Worm (Caenorhabditis elegans): ENCODE measurements around the gene F10C1.3.

Gene F10C1.3

DNA sequence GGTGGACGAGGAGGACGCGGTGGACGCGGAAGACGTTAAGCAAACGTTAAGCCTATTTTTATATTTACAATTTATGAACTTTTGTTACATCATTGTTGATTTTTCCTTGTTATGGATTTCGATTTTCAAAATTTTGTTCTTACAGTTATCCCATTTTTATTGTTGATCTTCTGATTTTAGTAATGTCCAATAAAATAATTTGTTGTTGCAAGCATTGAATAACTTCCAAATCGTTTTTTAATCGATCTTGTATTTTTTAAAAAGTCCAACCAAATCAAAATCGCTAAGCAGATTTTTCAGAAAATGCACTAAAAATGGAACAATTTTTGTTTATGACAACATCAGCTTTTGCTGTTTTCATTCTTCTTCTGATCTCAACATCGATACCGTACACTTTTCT is 39.7 kb downstream of the F10C1.3 start, which contains the start of gene zipt-3:
zipt-3 (plus strand) TSS at position 301 of the 400 bp plus-strand sequence.
- TF ChIP-seq nhr-237 (tag; optimal IDR thresholded peaks at IDR 0.05) (no peak), lsy-2 (tag; optimal IDR thresholded peaks at IDR 0.05) (no peak), blmp-1 (tag; optimal IDR thresholded peaks at IDR 0.05) (no peak), snpc-4 (tag; optimal IDR thresholded peaks at IDR 0.05) (no peak), unc-39 (tag; optimal IDR thresholded peaks at IDR 0.05) (no peak), lin-32 (GFP tag; optimal IDR thresholded peaks at IDR 0.05) (no peak), drap-1 (GFP tag; optimal IDR thresholded peaks at IDR 0.05) (no peak), unc-120 (tag; optimal IDR thresholded peaks at IDR 0.05; ENCODE audit: poor library complexity, severe bottlenecking) (no peak), unc-62 (GFP tag; optimal IDR thresholded peaks at IDR 0.05) (no peak), sptf-1 (tag; optimal IDR thresholded peaks at IDR 0.05) (no peak), sem-2 (GFP tag; optimal IDR thresholded peaks at IDR 0.05) (no peak), mab-5 (tag; optimal IDR thresholded peaks at IDR 0.05) (no peak), ceh-43 (GFP tag; optimal IDR thresholded peaks at IDR 0.05) (no peak), lin-13 (tag; optimal IDR thresholded peaks at IDR 0.05) (no peak), nhr-76 (tag; optimal IDR thresholded peaks at IDR 0.05) (no peak), elt-1 (tag; optimal IDR thresholded peaks at IDR 0.05; ENCODE audit: borderline replicate concordance, insufficient read depth) (no peak), pha-4 (tag; optimal IDR thresholded peaks at IDR 0.05) (no peak), nhr-2 (tag; optimal IDR thresholded peaks at IDR 0.05) (no peak), ceh-83 (GFP tag; optimal IDR thresholded peaks at IDR 0.05) (no peak)

DNA sequence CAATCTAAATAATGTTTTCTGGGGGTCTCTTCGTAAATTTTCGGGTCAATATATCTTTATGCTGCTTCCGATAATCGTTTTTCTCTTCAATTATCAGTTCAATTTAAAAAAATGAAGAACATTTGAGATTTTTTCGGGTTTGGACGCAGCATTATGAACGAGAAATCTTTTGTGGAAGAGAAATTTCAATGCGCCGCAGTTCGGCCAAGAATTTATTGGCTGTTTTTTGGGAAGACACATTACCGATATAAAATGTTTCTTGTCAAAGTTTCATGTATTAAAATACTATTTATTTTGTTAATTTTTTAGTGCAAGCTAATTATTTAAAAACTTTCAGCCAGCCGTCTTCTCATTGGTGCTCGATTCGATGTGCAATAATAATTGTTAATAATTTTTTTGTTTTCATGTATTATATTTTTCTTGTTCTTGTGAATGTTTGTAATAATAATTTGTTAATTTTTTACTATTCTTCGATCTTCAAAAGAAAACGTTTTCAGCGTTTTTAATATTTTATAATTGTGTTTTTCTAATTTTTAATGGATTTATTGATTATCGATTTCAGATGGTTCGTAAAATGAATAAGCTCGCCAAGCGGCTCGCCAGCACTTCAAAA is 41.7 kb downstream of the F10C1.3 start, which contains the start of the genes C18A3.10 and C18A3.3:
C18A3.10 (minus strand) TSS at position 101 of the 613 bp plus-strand sequence.
C18A3.3 (plus strand) TSS at position 563 of the 613 bp plus-strand sequence.
- TF ChIP-seq hlh-1 (tag; optimal IDR thresholded peaks at IDR 0.05) (no peak), nhr-76 (tag; optimal IDR thresholded peaks at IDR 0.05) (no peak), lsy-2 (tag; optimal IDR thresholded peaks at IDR 0.05) (no peak), bed-3 (GFP tag; optimal IDR thresholded peaks at IDR 0.05) (no peak), ham-2 (GFP tag; optimal IDR thresholded peaks at IDR 0.05) (no peak), drap-1 (GFP tag; optimal IDR thresholded peaks at IDR 0.05) (no peak), lin-32 (GFP tag; optimal IDR thresholded peaks at IDR 0.05) (no peak), pha-4 (tag; optimal IDR thresholded peaks at IDR 0.05) (no peak), ceh-83 (GFP tag; optimal IDR thresholded peaks at IDR 0.05) (no peak), sem-2 (GFP tag; optimal IDR thresholded peaks at IDR 0.05) (no peak), ztf-11 (tag; optimal IDR thresholded peaks at IDR 0.05) (no peak), mab-5 (tag; optimal IDR thresholded peaks at IDR 0.05) (no peak), unc-120 (tag; optimal IDR thresholded peaks at IDR 0.05; ENCODE audit: poor library complexity, severe bottlenecking) (no peak), mep-1 (tag; optimal IDR thresholded peaks at IDR 0.05) (no peak), cnd-1 (tag; optimal IDR thresholded peaks at IDR 0.05) (no peak), ces-1 (GFP tag; optimal IDR thresholded peaks at IDR 0.05) (no peak)

DNA sequence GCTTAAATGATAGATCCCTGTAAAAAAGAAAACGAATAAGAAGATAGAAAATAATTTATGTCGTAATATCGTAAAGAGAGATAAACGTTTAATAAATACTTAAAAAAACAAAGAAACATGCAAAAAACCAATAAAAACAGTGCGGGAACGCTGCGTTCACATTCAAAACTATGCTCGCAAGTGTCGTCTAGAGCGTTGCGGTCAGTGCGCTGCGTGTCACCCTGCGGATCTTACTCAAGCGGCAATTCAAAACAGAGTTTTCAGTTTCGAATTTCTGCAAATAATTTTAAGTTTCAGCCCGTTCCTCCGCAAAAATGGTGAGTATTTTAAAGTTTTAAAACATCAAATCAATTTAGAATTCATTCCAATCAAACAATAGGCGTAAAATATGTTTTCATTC is 42.7 kb downstream of the F10C1.3 start, which contains the start of the genes tiar-1 and lelo-4:
tiar-1 (minus strand) TSS at position 17 of the 400 bp plus-strand sequence.
lelo-4 (plus strand) TSS at position 118 of the 400 bp plus-strand sequence.
- no peak for TF ChIP-seq ceh-83 (GFP tag; optimal IDR thresholded peaks at IDR 0.05)
- no peak for TF ChIP-seq lin-32 (GFP tag; optimal IDR thresholded peaks at IDR 0.05)
- TF ChIP-seq elt-3 (tag; optimal IDR thresholded peaks at IDR 0.05), result no peak
- peak; percentile 57 for TF ChIP-seq mls-2 (tag; optimal IDR thresholded peaks at IDR 0.05)
- no peak for TF ChIP-seq unc-39 (tag; optimal IDR thresholded peaks at IDR 0.05)
- peak; percentile 35 for TF ChIP-seq sptf-1 (tag; optimal IDR thresholded peaks at IDR 0.05)
- peak; percentile 47 for TF ChIP-seq ceh-39 (tag; optimal IDR thresholded peaks at IDR 0.05)
- peak; percentile 7 for TF ChIP-seq M03D4.4 (tag; optimal IDR thresholded peaks at IDR 0.05)
- TF ChIP-seq zip-8 (tag; optimal IDR thresholded peaks at IDR 0.05), result no peak
- no peak for TF ChIP-seq nhr-28 (tag; optimal IDR thresholded peaks at IDR 0.05)
- no peak for TF ChIP-seq elt-1 (tag; optimal IDR thresholded peaks at IDR 0.05; ENCODE audit: borderline replicate concordance, insufficient read depth)
- TF ChIP-seq mab-5 (tag; optimal IDR thresholded peaks at IDR 0.05), result no peak
- no peak for TF ChIP-seq nhr-76 (tag; optimal IDR thresholded peaks at IDR 0.05)
- no peak for TF ChIP-seq flh-1 (GFP tag; optimal IDR thresholded peaks at IDR 0.05)
- peak; percentile 49 for TF ChIP-seq nhr-237 (tag; optimal IDR thresholded peaks at IDR 0.05)
- no peak for TF ChIP-seq unc-62 (GFP tag; optimal IDR thresholded peaks at IDR 0.05)
- no peak for TF ChIP-seq blmp-1 (tag; optimal IDR thresholded peaks at IDR 0.05)
- no peak for TF ChIP-seq ceh-43 (GFP tag; optimal IDR thresholded peaks at IDR 0.05)
- TF ChIP-seq mep-1 (tag; optimal IDR thresholded peaks at IDR 0.05), result peak; percentile 77
- TF ChIP-seq nhr-12 (tag; optimal IDR thresholded peaks at IDR 0.05), result no peak
- TF ChIP-seq pha-4 (tag; optimal IDR thresholded peaks at IDR 0.05), result peak; percentile 45
- TF ChIP-seq hlh-1 (tag; optimal IDR thresholded peaks at IDR 0.05), result peak; percentile 46
- no peak for TF ChIP-seq ces-1 (GFP tag; optimal IDR thresholded peaks at IDR 0.05)
- TF ChIP-seq tbx-8 (GFP tag; optimal IDR thresholded peaks at IDR 0.05), result no peak
- TF ChIP-seq unc-120 (tag; optimal IDR thresholded peaks at IDR 0.05; ENCODE audit: poor library complexity, severe bottlenecking), result no peak
- TF ChIP-seq lsy-2 (tag; optimal IDR thresholded peaks at IDR 0.05), result peak; percentile 74
- TF ChIP-seq drap-1 (GFP tag; optimal IDR thresholded peaks at IDR 0.05), result no peak
- no peak for TF ChIP-seq ztf-11 (tag; optimal IDR thresholded peaks at IDR 0.05)
- no peak for TF ChIP-seq snpc-4 (tag; optimal IDR thresholded peaks at IDR 0.05)
- TF ChIP-seq sem-2 (GFP tag; optimal IDR thresholded peaks at IDR 0.05), result no peak
- no peak for TF ChIP-seq ham-2 (GFP tag; optimal IDR thresholded peaks at IDR 0.05)
- no peak for TF ChIP-seq nhr-2 (tag; optimal IDR thresholded peaks at IDR 0.05)
- TF ChIP-seq bed-3 (GFP tag; optimal IDR thresholded peaks at IDR 0.05), result no peak
- TF ChIP-seq lin-13 (tag; optimal IDR thresholded peaks at IDR 0.05), result peak; percentile 53
- no peak for TF ChIP-seq cnd-1 (tag; optimal IDR thresholded peaks at IDR 0.05)

Data from whole organism, mixed stage, embryonic.